Fruit fly (Drosophila melanogaster) whole organism, adult: Measurements from ENCODE around the gene CecC.
A peak's percentile ranks its signal among the peaks of the same experiment; 100 is the strongest.

Experiments used
- CG12768 ChIP-seq: fragments of 200-800 bp; sonication (Bioruptor generic); optimal IDR thresholded peaks from 2 replicates; lab custom pipeline; 2017; ENCODE audit warnings: missing biosample characterization, missing genetic modification characterization, mild to moderate bottlenecking, moderate library complexity, missing genetic modification reagents
- Crg-1 ChIP-seq: fragments of 200-800 bp; sonication (Bioruptor generic); optimal IDR thresholded peaks from 2 replicates; lab custom pipeline; 2016; ENCODE audit warnings: missing biosample characterization, missing genetic modification characterization
- Hr96 ChIP-seq: fragments of 200-800 bp; sonication (Bioruptor generic); optimal IDR thresholded peaks from 2 replicates; lab custom pipeline; 2016; ENCODE audit warnings: missing biosample characterization, missing genetic modification characterization
- Mnt ChIP-seq: fragments of 200-800 bp; sonication (Bioruptor generic); optimal IDR thresholded peaks from 2 replicates; lab custom pipeline; 2016; ENCODE audit warnings: missing biosample characterization, mild to moderate bottlenecking, missing genetic modification characterization
- cic ChIP-seq: fragments of 200-800 bp; sonication (Bioruptor generic); optimal IDR thresholded peaks from 2 replicates; lab custom pipeline; 2017; ENCODE audit warnings: missing biosample characterization, mild to moderate bottlenecking, missing genetic modification characterization, moderate library complexity
- kay ChIP-seq: fragments of 200-800 bp; sonication (Bioruptor generic); peaks from one replicate; lab custom pipeline; 2016; ENCODE audit warnings: missing biosample characterization, missing genetic modification characterization, borderline replicate concordance

DNA sequence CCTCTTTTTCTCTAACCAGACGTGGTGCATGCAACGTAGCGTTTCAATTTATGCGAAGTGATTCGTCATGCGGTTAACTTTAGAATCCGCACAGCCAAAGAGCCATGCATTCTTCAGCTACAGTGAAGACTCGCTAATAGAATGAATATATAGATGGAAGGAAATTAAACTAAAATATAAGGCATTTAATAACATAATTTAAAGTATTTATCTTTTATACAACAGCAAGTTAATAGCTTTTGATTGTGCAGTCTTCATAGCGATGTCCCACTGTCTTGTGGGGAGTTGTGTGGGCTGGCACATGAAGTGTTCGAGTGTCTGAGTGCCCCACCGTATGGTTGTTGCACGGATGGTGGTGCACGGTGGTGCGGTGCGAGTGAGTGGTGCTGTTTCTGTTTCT lies 49.1 kb downstream of the CecC start:
- TF ChIP-seq Crg-1 (GFP tag; lab: Kevin White, UChicago), result no peak
- TF ChIP-seq kay, result no peak
- no peak for TF ChIP-seq Hr96 (GFP tag; lab: Kevin White, UChicago)
- TF ChIP-seq Mnt, result no peak
- TF ChIP-seq CG12768 (GFP tag; lab: Kevin White, UChicago), result peak; percentile 40
- TF ChIP-seq cic (GFP tag; lab: Kevin White, UChicago), result no peak
